Worm (Caenorhabditis elegans): ENCODE results near the gene T10G3.1.

- no peak for TF ChIP-seq ztf-29 (GFP tag; IDR thresholded peaks at IDR 0.05)
- TF ChIP-seq T22C8.4 (GFP tag; IDR thresholded peaks at IDR 0.05): no peak
- no peak for TF ChIP-seq ref-1 (GFP tag; conservative IDR thresholded peaks at IDR 0.05)
- TF ChIP-seq ztf-23 (GFP tag; IDR thresholded peaks at IDR 0.05): no peak
- TF ChIP-seq flt-1 (GFP tag; IDR thresholded peaks at IDR 0.05): no peak
Measured at ce11 chrV:13423045-13423444, 50.4 kb downstream of the T10G3.1 start, which contains the start of gene srv-9.

All from whole organism, midembryonic.